Worm (Caenorhabditis elegans): ENCODE measurements around the gene F54F2.14.

F54F2.14 gene

DNA sequence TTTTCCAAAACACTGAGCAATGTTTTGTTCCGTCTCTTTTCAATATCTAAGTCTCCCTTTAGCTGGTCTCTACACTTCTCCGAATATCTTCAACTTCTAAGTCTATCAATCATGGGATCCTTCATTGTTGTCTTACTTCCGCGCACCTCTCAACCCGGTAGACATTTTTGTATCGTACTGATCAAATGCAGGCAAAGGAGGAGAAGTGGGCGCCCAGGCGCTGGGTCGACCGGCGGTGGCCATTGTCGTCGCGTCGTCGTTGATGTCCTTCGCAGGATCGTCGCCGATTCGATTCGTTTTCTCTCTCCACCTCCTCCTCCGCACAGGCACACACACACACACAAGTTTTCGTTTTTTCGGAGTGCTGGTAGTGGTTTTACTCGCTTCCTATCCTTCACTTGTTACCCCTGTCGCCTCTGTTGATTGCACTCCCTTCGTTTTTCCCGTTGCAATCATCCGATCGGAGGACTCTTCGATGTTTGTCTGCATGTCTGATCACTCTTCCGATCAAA lies 10.1 kb downstream of the F54F2.14 start:
- TF ChIP-seq sea-1 (GFP tag; conservative IDR thresholded peaks at IDR 0.05) (peak; percentile 29; the same call in 1 of the 2 replicates), ama-1 (optimal IDR thresholded peaks at IDR 0.05) (no peak), ceh-13 (GFP tag; optimal IDR thresholded peaks at IDR 0.05) (no peak), tra-4 (tag; optimal IDR thresholded peaks at IDR 0.05) (no peak), ets-7 (tag; optimal IDR thresholded peaks at IDR 0.05) (no peak), aly-1 (tag; optimal IDR thresholded peaks at IDR 0.05) (no peak), F13C5.2 (tag; optimal IDR thresholded peaks at IDR 0.05) (no peak), ceh-36 (tag; optimal IDR thresholded peaks at IDR 0.05) (no peak), tbx-37 (GFP tag; conservative IDR thresholded peaks at IDR 0.05) (no peak), tbx-11 (GFP tag; IDR thresholded peaks at IDR 0.05) (0 out of 2 replicates have a peak, but pooled peaks have one; percentile 22), pes-1 (GFP tag; IDR thresholded peaks at IDR 0.05) (no peak)

DNA sequence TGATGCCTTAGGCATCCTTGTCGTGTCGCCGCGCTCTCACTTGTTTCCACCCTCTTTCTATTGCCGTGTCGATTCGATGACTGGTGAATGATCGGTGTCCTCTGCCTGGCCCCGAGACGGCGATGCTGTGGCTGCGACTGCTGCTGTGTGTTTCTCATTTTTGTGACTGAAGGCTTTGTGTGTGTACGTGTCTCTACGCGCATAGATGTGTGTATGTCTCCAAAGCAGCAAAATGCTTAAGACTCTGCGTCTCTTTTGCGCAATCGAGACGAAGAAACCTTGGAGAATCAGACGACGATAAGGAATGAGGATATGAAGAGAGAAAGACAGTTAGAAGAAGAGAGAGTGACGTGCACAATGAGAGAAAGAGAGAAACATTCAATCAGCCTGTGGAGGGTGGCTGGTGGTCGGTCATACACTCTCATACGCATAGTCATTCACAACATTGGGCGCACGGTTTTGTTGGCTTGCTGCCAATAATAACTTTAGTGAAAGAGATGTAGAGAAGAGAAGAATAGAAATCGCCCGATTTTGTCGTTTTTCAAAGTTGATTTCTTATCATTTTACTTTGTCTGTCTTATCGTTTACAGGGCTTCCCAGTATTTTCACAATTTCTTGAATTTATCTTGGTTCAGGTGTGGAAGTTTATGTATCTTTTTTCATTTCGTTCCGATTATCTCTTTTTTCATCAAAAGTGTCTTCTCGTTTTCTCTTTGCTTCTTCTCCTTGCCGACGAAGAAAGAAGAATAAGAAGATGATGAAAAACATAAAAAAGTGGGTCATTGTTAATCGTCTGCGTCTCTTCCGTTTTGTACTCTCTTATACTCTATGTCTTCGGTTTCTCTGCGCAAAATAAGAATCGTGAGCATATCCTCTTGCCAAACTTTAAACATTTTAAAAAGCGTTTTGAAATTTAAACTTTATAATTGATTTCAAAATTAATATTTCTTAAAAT lies 10.8 kb downstream of the F54F2.14 start:
- TF ChIP-seq flt-1 (GFP tag; IDR thresholded peaks at IDR 0.05), result peak; percentile 51
- TF ChIP-seq hmg-4 (GFP tag; optimal IDR thresholded peaks at IDR 0.05), result peak; percentile 85
- TF ChIP-seq pes-1 (GFP tag; IDR thresholded peaks at IDR 0.05), result peak; percentile 61
- TF ChIP-seq scrt-1 (GFP tag; IDR thresholded peaks at IDR 0.05), result 0 out of 2 replicates have a peak, but pooled peaks have one; percentile 15
- TF ChIP-seq tbx-37 (GFP tag; conservative IDR thresholded peaks at IDR 0.05), result 0 out of 2 replicates have a peak, but pooled peaks have one; percentile 23
- no peak for TF ChIP-seq B0310.2 (tag; optimal IDR thresholded peaks at IDR 0.05)
- peak; percentile 56 for TF ChIP-seq aly-1 (tag; optimal IDR thresholded peaks at IDR 0.05)
- no peak for TF ChIP-seq ceh-36 (tag; optimal IDR thresholded peaks at IDR 0.05)
- TF ChIP-seq ama-1 (optimal IDR thresholded peaks at IDR 0.05), result no peak
- TF ChIP-seq ceh-13 (GFP tag; optimal IDR thresholded peaks at IDR 0.05), result no peak

DNA sequence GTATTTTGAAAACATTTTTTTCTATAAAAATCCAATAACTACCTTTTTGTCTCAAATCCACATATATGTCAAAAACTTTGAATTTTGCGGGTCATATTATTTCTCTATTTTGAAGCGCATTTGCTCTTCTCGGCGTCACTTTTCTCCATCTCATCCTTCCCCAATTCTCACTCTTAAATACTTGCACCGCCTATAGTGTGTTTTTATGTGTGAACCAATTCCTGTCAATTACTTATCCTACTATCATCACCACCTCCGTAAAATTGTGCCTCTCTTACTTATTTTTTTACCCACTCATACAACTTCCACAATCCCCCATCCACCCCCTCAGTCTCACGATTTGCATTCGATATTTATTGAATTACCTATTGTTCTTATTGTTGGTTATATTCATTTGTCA lies 14.5 kb downstream of the F54F2.14 start:
- TF ChIP-seq B0310.2 (tag; optimal IDR thresholded peaks at IDR 0.05), result no peak
- no peak for TF ChIP-seq hnd-1 (tag; optimal IDR thresholded peaks at IDR 0.05)

DNA sequence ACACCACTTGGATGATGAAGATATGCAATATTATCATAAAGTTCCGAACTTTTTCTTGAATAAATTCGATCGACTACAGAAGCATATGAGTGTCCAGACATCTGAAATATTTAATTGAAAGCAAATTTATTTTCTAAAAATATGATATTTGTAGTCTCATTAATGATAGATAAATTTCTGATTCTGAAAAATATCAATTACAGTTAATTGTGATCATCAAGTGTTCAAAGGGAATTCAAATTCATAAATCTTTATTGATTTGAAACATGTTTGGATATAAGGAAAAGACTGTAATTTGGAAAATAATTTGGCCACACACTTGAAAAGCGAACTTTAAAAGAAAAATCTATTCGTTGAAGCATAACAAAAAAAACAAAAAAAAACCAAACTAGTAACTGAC lies 15.9 kb downstream of the F54F2.14 start, which contains the start of gene F54F2.7:
TSS of gene F54F2.7 (minus strand) at position 101 of the 400 bp plus-strand sequence.
- TF ChIP-seq ets-7 (tag; optimal IDR thresholded peaks at IDR 0.05) (no peak), sea-1 (GFP tag; conservative IDR thresholded peaks at IDR 0.05) (no peak), hmg-4 (GFP tag; optimal IDR thresholded peaks at IDR 0.05) (no peak), flt-1 (GFP tag; IDR thresholded peaks at IDR 0.05) (no peak), hnd-1 (tag; optimal IDR thresholded peaks at IDR 0.05) (no peak), pes-1 (GFP tag; IDR thresholded peaks at IDR 0.05) (no peak), ama-1 (optimal IDR thresholded peaks at IDR 0.05) (no peak), tra-4 (tag; optimal IDR thresholded peaks at IDR 0.05) (no peak), B0310.2 (tag; optimal IDR thresholded peaks at IDR 0.05) (no peak), scrt-1 (GFP tag; IDR thresholded peaks at IDR 0.05) (no peak), ceh-36 (tag; optimal IDR thresholded peaks at IDR 0.05) (no peak), ceh-13 (GFP tag; optimal IDR thresholded peaks at IDR 0.05) (no peak), F13C5.2 (tag; optimal IDR thresholded peaks at IDR 0.05) (no peak), tbx-11 (GFP tag; IDR thresholded peaks at IDR 0.05) (no peak), hmbx-1 (tag; optimal IDR thresholded peaks at IDR 0.05) (no peak)

DNA sequence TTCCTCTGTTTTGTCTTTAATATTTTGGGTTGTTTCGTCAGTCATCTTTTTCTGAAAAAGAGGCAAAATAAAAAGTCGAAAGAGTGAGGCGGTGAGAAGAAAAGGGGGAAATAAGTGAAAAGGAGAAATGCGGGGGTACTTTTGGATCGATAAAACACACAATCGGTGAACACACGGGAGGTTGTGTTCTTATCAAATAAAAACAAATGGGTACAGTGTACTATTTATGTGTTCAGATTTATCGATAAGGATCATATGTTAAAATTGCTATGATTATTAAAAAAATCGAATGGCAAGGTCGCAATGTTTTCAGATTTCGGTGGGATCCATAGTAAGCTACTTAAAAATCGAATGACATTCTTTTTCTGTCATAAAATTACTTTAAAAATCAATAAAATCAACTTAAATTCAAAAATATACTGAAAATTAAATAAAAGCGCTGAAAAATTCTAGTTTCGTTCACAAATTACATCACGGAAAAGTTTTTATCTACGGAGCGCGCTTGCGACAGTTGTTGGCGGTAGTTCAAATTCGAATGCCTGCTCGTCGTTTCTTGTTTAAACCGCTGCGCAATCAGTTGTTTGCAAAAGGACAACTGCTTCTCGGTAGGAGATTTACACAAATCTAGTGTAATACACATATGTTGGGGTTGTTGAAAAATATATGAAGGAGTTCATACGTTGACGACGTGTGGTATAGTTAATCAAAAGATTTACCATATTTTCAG lies 18.1 kb downstream of the F54F2.14 start, which contains the start of gene prx-19:
TSS of gene prx-19 (minus strand) at position 51 of the 727 bp plus-strand sequence.
- TF ChIP-seq aly-1 (tag; optimal IDR thresholded peaks at IDR 0.05), result no peak
- TF ChIP-seq hmg-4 (GFP tag; optimal IDR thresholded peaks at IDR 0.05), result no peak
- TF ChIP-seq ceh-36 (tag; optimal IDR thresholded peaks at IDR 0.05), result no peak
- no peak for TF ChIP-seq tra-4 (tag; optimal IDR thresholded peaks at IDR 0.05)

DNA sequence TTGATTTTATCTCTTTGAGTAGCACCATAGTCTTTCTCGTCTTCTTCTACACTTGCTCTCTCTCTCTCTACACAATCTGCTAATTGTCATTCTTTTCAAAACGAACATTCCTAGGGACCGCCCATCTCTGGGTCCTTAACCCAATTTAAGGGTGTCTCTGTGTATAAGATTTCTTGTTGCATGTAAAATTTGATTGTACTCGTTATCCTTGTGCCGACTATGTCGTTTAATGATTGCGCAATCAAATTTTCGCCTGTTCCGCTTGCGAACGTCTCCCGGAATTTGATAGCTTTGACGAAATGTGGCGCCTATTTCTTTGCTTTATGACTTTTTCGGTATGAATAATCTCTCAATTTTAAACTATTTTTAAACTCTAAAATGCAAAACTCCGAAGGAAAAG lies 19.8 kb downstream of the F54F2.14 start:
- TF ChIP-seq hmbx-1 (tag; optimal IDR thresholded peaks at IDR 0.05), result no peak

DNA sequence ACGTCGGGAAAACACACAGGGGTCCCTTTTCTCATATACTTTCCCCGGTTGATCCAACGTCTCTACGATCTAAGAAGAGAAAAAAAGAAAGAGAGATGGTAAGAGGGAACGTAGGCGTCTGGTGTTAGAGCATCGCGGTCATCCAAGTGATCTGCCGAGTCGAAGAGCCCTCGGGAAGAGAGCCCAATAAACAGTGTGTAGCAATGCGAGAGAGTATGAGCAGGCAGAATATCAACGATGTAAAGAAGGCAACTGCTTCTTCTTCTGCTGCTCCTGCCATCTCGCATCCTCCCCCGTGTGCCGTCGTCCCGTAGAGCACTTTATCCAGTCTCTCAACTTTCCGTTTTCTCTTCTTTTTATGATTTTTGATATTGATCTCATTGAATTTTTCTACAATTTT lies 24.4 kb downstream of the F54F2.14 start:
- TF ChIP-seq tbx-11 (GFP tag; IDR thresholded peaks at IDR 0.05), result no peak
- no peak for TF ChIP-seq hmbx-1 (tag; optimal IDR thresholded peaks at IDR 0.05)
- TF ChIP-seq ceh-13 (GFP tag; optimal IDR thresholded peaks at IDR 0.05), result no peak
- no peak for TF ChIP-seq flt-1 (GFP tag; IDR thresholded peaks at IDR 0.05)
- no peak for TF ChIP-seq ama-1 (optimal IDR thresholded peaks at IDR 0.05)
- TF ChIP-seq scrt-1 (GFP tag; IDR thresholded peaks at IDR 0.05), result no peak
- no peak for TF ChIP-seq sea-1 (GFP tag; conservative IDR thresholded peaks at IDR 0.05)

DNA sequence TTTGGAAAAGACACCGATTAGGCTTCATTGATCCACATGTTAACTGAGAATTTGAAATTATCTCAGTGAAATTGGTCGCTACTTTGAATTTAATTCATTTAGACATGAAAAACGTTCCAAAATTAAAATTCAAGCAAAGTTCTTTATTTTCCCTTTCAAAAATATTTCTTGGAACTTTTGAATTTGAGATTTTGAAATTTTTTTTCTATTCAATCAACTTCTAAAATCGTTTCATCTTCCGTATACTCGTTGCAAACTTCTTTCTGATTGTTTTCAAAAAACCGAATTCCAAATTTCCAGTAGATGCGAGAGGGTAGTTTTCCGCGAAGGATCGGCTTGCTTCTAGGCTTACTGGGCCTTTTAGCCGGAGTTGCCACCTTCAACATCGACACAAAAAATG lies 27.3 kb downstream of the F54F2.14 start, which contains the start of gene pat-2:
TSS of gene pat-2 (plus strand) at position 301 of the 400 bp plus-strand sequence.
- TF ChIP-seq sea-1 (GFP tag; conservative IDR thresholded peaks at IDR 0.05) (no peak), tra-4 (tag; optimal IDR thresholded peaks at IDR 0.05) (no peak), pes-1 (GFP tag; IDR thresholded peaks at IDR 0.05) (no peak), tbx-11 (GFP tag; IDR thresholded peaks at IDR 0.05) (no peak), tbx-37 (GFP tag; conservative IDR thresholded peaks at IDR 0.05) (no peak), hmg-4 (GFP tag; optimal IDR thresholded peaks at IDR 0.05) (no peak), ets-7 (tag; optimal IDR thresholded peaks at IDR 0.05) (no peak), ceh-13 (GFP tag; optimal IDR thresholded peaks at IDR 0.05) (no peak), scrt-1 (GFP tag; IDR thresholded peaks at IDR 0.05) (no peak), hmbx-1 (tag; optimal IDR thresholded peaks at IDR 0.05) (no peak), ceh-36 (tag; optimal IDR thresholded peaks at IDR 0.05) (no peak), ama-1 (optimal IDR thresholded peaks at IDR 0.05) (no peak), hnd-1 (tag; optimal IDR thresholded peaks at IDR 0.05) (no peak), flt-1 (GFP tag; IDR thresholded peaks at IDR 0.05) (no peak), F13C5.2 (tag; optimal IDR thresholded peaks at IDR 0.05) (no peak), B0310.2 (tag; optimal IDR thresholded peaks at IDR 0.05) (no peak), aly-1 (tag; optimal IDR thresholded peaks at IDR 0.05) (no peak)

Data from whole organism, early embryonic.